Fruit fly (Drosophila melanogaster) whole organism, pupa: Measurements from ENCODE around the gene Capr.
A peak's percentile ranks its signal among the peaks of the same experiment; 100 is the strongest.

ENCODE experiments used
- CG10348 ChIP-seq: fragments of 200-800 bp; sonication (Bioruptor generic); IDR thresholded peaks from 2 replicates; pipeline ENCODE4 v1.3.6; 2022; ENCODE audit warnings: missing biosample characterization, missing genetic modification characterization
- CG12605 ChIP-seq: fragments of 200-800 bp; sonication (Bioruptor generic); IDR thresholded peaks from 2 replicates; pipeline ENCODE4 v1.3.6; 2022; ENCODE audit warnings: missing biosample characterization, missing genetic modification characterization
- CG13204 ChIP-seq: fragments of 200-800 bp; sonication (Bioruptor generic); optimal IDR thresholded peaks from 2 replicates; lab custom pipeline; 2018; ENCODE audit warnings: missing biosample characterization, mild to moderate bottlenecking, missing genetic modification characterization, moderate library complexity
- CG14655 ChIP-seq: fragments of 200-800 bp; sonication (Bioruptor generic); optimal IDR thresholded peaks from 3 replicates; lab custom pipeline; 2017; ENCODE audit warnings: mild to moderate bottlenecking, missing biosample characterization, missing genetic modification reagents, missing genetic modification characterization
- CG15710 ChIP-seq: fragments of 200-800 bp; sonication (Bioruptor generic); optimal IDR thresholded peaks from 2 replicates; lab custom pipeline; 2018; ENCODE audit warnings: missing biosample characterization, mild to moderate bottlenecking, missing genetic modification characterization, moderate library complexity
- CG17806 ChIP-seq: fragments of 200-800 bp; sonication (Bioruptor generic); optimal IDR thresholded peaks from 2 replicates; lab custom pipeline; 2018; ENCODE audit warnings: missing biosample characterization, mild to moderate bottlenecking, missing genetic modification characterization, moderate library complexity
- CG32121 ChIP-seq: fragments of 200-800 bp; sonication (Bioruptor generic); IDR thresholded peaks from 2 replicates; pipeline ENCODE4 v1.3.6; 2022; ENCODE audit warnings: missing biosample characterization, missing genetic modification characterization
- CG34367 ChIP-seq: fragments of 200-800 bp; sonication (Bioruptor generic); optimal IDR thresholded peaks from 2 replicates; lab custom pipeline; 2018; ENCODE audit warnings: missing biosample characterization, mild to moderate bottlenecking, missing genetic modification characterization
- CG4496 ChIP-seq: fragments of 200-800 bp; sonication (Bioruptor generic); IDR thresholded peaks from 3 replicates; pipeline ENCODE4 v1.3.6; 2022; ENCODE audit warnings: missing biosample characterization, missing genetic modification characterization
- CG8159 ChIP-seq: fragments of 200-800 bp; sonication (Bioruptor generic); optimal IDR thresholded peaks from 3 replicates; lab custom pipeline; 2018; ENCODE audit warnings: missing biosample characterization, mild to moderate bottlenecking, missing genetic modification characterization, moderate library complexity
- CG8301 ChIP-seq: fragments of 200-800 bp; sonication (Bioruptor generic); optimal IDR thresholded peaks from 2 replicates; lab custom pipeline; 2018; ENCODE audit warnings: missing biosample characterization, mild to moderate bottlenecking, missing genetic modification characterization
- CG9948 ChIP-seq: fragments of 200-800 bp; sonication (Bioruptor generic); optimal IDR thresholded peaks from 2 replicates; lab custom pipeline; 2018; ENCODE audit warnings: missing biosample characterization, mild to moderate bottlenecking, missing genetic modification characterization, moderate library complexity
- D1 ChIP-seq: fragments of 200-800 bp; sonication (Bioruptor generic); optimal IDR thresholded peaks from 2 replicates; lab custom pipeline; 2018; ENCODE audit warnings: missing biosample characterization, mild to moderate bottlenecking, missing genetic modification characterization, moderate library complexity
- EcR ChIP-seq: fragments of 200-800 bp; sonication (Bioruptor generic); optimal IDR thresholded peaks from 3 replicates; lab custom pipeline; 2019; ENCODE audit warnings: missing biosample characterization, missing genetic modification characterization, mild to moderate bottlenecking, moderate library complexity, missing genetic modification reagents
- Ets98B ChIP-seq: fragments of 200-800 bp; sonication (Bioruptor generic); IDR thresholded peaks from 2 replicates; pipeline ENCODE4 v1.3.6; 2022; ENCODE audit warnings: missing biosample characterization, missing genetic modification characterization
- Pif1A ChIP-seq: fragments of 200-800 bp; sonication (Bioruptor generic); optimal IDR thresholded peaks from 3 replicates; lab custom pipeline; 2016; ENCODE audit warnings: missing biosample characterization, missing genetic modification characterization
- Pif1B ChIP-seq: fragments of 200-800 bp; sonication (Bioruptor generic); optimal IDR thresholded peaks from 3 replicates; lab custom pipeline; 2016; ENCODE audit warnings: missing biosample characterization, missing genetic modification characterization
- Snoo ChIP-seq: fragments of 200-800 bp; sonication (Bioruptor generic); optimal IDR thresholded peaks from 3 replicates; lab custom pipeline; 2017; ENCODE audit warnings: missing biosample characterization, mild to moderate bottlenecking, missing genetic modification characterization, inconsistent platforms
- fd96Ca ChIP-seq: fragments of 200-800 bp; sonication (Bioruptor generic); IDR thresholded peaks from 3 replicates; pipeline ENCODE4 v1.3.6; 2022; ENCODE audit warnings: missing biosample characterization, missing genetic modification characterization
- gl ChIP-seq: fragments of 200-800 bp; sonication (Bioruptor generic); optimal IDR thresholded peaks from 2 replicates; lab custom pipeline; 2018; ENCODE audit warnings: missing biosample characterization, mild to moderate bottlenecking, missing genetic modification characterization
- rn ChIP-seq: fragments of 200-800 bp; sonication (Bioruptor generic); IDR thresholded peaks from 2 replicates; pipeline ENCODE4 v1.3.6; 2022; ENCODE audit warnings: missing biosample characterization, missing genetic modification characterization

Capr gene

DNA sequence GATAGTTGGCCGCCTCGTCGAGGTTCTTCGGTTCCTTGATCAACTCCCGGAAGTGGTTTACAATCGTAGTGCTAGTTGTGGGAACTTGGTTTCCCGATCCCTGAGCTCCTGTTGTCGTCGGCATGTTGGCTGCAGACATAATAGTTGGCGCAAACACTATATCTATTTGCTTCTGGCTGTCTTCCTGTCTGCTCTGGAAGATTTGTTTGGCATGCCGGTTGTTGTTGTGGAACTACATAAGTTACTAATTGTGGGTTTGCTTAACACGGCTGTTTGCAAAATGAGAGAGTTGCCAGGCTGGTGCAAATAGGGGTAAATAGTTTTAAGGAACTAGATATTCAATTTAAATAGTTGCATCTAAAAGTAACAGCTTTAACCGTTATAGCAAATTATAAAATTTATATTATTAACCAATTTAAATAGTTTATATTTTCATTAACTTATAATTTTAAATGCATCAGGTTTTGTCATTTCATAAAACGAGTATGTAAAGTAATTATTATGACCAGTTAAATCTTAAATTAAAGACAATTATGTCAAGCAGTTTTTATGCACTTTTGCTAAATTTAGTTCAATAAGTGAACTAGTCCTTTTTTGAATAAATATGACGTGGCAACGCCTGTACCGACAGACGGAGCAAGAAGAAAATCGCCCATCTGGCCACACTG lies 8.6 kb upstream of the Capr start, which contains the start of the genes Sgf11 and CG32202:
Sgf11 (minus strand) TSS at position 287 of the 668 bp plus-strand sequence.
CG32202 (plus strand) TSS at position 635 of the 668 bp plus-strand sequence.
- peak; percentile 70 for TF ChIP-seq CG15710 (tag; lab: Kevin White, UChicago)
- peak; percentile 48 for TF ChIP-seq CG34367
- TF ChIP-seq CG14655 (GFP tag; lab: Kevin White, UChicago), result no peak
- no peak for TF ChIP-seq EcR (GFP tag; lab: Kevin White, UChicago)
- peak; percentile 57 for TF ChIP-seq CG9948 (tag; lab: Kevin White, UChicago)
- no peak for TF ChIP-seq CG13204 (GFP tag; lab: Kevin White, UChicago)
- peak; percentile 53 for TF ChIP-seq CG17806 (tag; lab: Kevin White, UChicago)
- TF ChIP-seq Snoo (tag; lab: Kevin White, UChicago), result peak; percentile 31
- TF ChIP-seq Ets98B, result 0 out of 2 replicates have a peak, but pooled peaks have one; percentile 26
- TF ChIP-seq, all 21 proteins: peak for 6

DNA sequence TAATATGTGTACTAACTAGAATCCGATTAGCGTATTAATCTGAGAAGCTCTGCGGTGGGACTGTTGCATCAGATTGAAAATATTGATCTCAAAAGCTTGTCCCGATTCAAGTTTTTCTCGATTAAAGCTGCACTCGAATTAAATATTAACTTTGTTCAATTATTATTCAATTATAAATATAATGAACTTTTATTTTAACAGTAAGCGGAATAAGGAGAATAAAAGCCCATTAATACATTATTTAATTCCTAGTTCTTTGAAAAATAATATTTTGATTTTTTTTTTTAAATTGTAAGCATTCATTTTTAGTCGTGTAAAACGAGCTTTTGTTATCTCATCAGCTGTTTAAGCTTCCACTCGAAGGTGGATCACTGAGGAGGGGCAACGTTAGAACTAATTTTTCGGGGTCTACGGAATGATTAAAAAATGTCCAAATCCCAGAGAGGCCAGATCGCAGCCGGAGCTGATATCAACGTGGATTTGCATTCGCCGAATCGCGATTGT lies 2.3 kb upstream of the Capr start, which contains the start of the genes GNBP2 and GNBP1:
GNBP2 (minus strand) TSS at position 51 of the 504 bp plus-strand sequence.
GNBP1 (plus strand) TSS at position 438 of the 504 bp plus-strand sequence.
- TF ChIP-seq Pif1B (GFP tag; lab: Kevin White, UChicago) (peak; percentile 71), CG4496 (GFP tag; lab: Robert Waterston, UW) (peak; percentile 95), CG12605 (GFP tag; lab: Robert Waterston, UW) (peak; percentile 93), gl (tag; lab: Kevin White, UChicago) (peak; percentile 25), EcR (GFP tag; lab: Kevin White, UChicago) (no peak), CG13204 (GFP tag; lab: Kevin White, UChicago) (no peak), fd96Ca (GFP tag; lab: Robert Waterston, UW) (no peak), Pif1A (no peak), CG32121 (GFP tag; lab: Robert Waterston, UW) (peak; percentile 95), CG10348 (GFP tag; lab: Robert Waterston, UW) (peak; percentile 62; the same call in 1 of the 2 replicates), Ets98B (peak; percentile 89), CG8301 (tag; lab: Kevin White, UChicago) (peak; percentile 88), CG17806 (tag; lab: Kevin White, UChicago) (peak; percentile 90), Snoo (tag; lab: Kevin White, UChicago) (peak; percentile 84), CG34367 (peak; percentile 78), CG8159 (peak; percentile 92), CG15710 (tag; lab: Kevin White, UChicago) (peak; percentile 86), CG14655 (GFP tag; lab: Kevin White, UChicago) (no peak), D1 (tag; lab: Kevin White, UChicago) (no peak), CG9948 (tag; lab: Kevin White, UChicago) (peak; percentile 89), rn (GFP tag; lab: Robert Waterston, UW) (peak; percentile 86)

DNA sequence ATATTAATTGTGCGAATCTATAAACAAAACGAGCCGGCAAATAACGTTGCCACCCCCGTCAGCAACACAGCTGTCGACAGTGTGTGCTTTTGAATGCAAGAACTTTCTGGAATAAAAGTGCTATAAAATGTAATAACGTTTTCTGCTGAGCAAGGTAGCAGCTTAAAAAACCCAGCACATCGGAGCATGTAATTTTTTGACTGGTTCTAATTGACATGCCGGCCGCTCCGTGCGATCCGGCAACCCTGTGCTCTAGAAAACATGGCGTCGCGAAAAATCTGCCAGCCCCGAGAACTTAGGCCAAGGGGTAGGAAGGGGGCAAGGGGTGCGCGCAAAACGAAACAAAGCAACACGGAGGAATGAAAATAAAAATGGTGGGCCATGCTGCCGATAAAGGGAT lies 921 bp downstream of the Capr start:
- no peak for TF ChIP-seq CG12605 (GFP tag; lab: Robert Waterston, UW)
- no peak for TF ChIP-seq CG34367
- no peak for TF ChIP-seq rn (GFP tag; lab: Robert Waterston, UW)
- no peak; the same call in none of the 2 replicates for TF ChIP-seq Ets98B
- TF ChIP-seq CG10348 (GFP tag; lab: Robert Waterston, UW), result no peak
- peak; percentile 10 for TF ChIP-seq CG17806 (tag; lab: Kevin White, UChicago)
- TF ChIP-seq gl (tag; lab: Kevin White, UChicago), result no peak
- TF ChIP-seq EcR (GFP tag; lab: Kevin White, UChicago), result no peak
- no peak for TF ChIP-seq CG8159
- no peak for TF ChIP-seq Pif1A
- peak; percentile 3 for TF ChIP-seq CG9948 (tag; lab: Kevin White, UChicago)
- no peak for TF ChIP-seq CG14655 (GFP tag; lab: Kevin White, UChicago)
- TF ChIP-seq CG13204 (GFP tag; lab: Kevin White, UChicago), result no peak
- TF ChIP-seq Pif1B (GFP tag; lab: Kevin White, UChicago), result peak; percentile 17
- peak; percentile 49; the same call in 1 of the 3 replicates for TF ChIP-seq CG4496 (GFP tag; lab: Robert Waterston, UW)
- no peak for TF ChIP-seq CG8301 (tag; lab: Kevin White, UChicago)
- no peak for TF ChIP-seq D1 (tag; lab: Kevin White, UChicago)
- peak; percentile 26; the same call in 1 of the 3 replicates for TF ChIP-seq fd96Ca (GFP tag; lab: Robert Waterston, UW)
- TF ChIP-seq CG32121 (GFP tag; lab: Robert Waterston, UW), result no peak
- TF ChIP-seq Snoo (tag; lab: Kevin White, UChicago), result peak; percentile 55
- TF ChIP-seq CG15710 (tag; lab: Kevin White, UChicago), result peak; percentile 2
- TF ChIP-seq, all 21 proteins: peak for 7

DNA sequence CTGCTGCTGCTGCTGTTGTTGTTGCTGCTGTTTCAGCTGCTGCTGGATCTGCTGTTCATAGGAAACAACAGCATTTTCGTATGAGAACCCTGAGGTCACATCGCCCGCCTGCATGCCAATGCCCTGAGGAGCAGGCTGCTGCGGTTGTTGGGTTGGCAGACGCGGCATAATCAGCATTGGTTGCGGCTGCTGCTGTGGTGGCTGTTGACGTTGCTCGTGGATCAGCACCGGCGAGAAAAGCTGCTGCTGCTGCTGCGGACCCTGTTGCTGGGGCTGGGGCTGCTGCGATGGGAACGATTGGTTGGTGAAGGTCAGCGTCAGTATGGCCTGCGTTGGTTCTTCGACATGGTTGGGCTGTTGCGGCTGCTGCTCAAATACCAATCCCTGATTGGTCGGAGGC lies 3.2 kb downstream of the Capr start:
- TF ChIP-seq CG32121 (GFP tag; lab: Robert Waterston, UW), result no peak
- TF ChIP-seq rn (GFP tag; lab: Robert Waterston, UW), result no peak
- TF ChIP-seq CG8301 (tag; lab: Kevin White, UChicago), result no peak
- no peak for TF ChIP-seq Pif1B (GFP tag; lab: Kevin White, UChicago)
- TF ChIP-seq Pif1A, result no peak
- TF ChIP-seq gl (tag; lab: Kevin White, UChicago), result no peak
- TF ChIP-seq CG13204 (GFP tag; lab: Kevin White, UChicago), result no peak
- no peak for TF ChIP-seq CG15710 (tag; lab: Kevin White, UChicago)
- TF ChIP-seq, all 21 proteins: peak for 0

DNA sequence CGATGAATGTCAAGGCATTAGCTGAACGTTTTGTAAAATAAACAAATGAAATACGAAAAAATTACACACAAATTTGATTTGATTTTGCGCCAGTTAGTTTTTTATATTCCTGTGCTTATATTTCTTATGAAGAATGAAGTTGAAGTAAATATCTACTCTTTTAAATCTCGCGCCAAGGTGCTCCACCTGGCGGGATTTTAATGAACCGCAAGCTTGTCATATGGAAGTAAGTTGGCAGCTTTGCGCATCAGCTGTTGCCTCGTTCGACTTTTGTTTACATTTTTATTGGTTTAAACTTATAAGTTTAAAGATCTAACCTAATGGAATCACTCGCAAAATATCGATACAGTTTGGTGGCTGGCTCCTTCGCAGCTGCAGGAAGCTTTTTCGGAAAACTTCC lies 6.0 kb downstream of the Capr start, which contains the start of gene CG42495:
CG42495 (plus strand) TSS at position 247 of the 400 bp plus-strand sequence.
- TF ChIP-seq CG32121 (GFP tag; lab: Robert Waterston, UW), result no peak
- TF ChIP-seq D1 (tag; lab: Kevin White, UChicago), result peak; percentile 47
- no peak for TF ChIP-seq CG8301 (tag; lab: Kevin White, UChicago)
- TF ChIP-seq CG12605 (GFP tag; lab: Robert Waterston, UW), result no peak
- no peak for TF ChIP-seq CG15710 (tag; lab: Kevin White, UChicago)
